Worm (Caenorhabditis elegans) whole organism, L2 larva: ENCODE data around the gene ZK1098.9.

Source experiments
- C34F6.9 ChIP-seq: fragments of 150-350 bp; optimal IDR thresholded peaks from 2 replicates; lab custom pipeline; 2014; ENCODE audit warnings: missing biosample characterization, missing genetic modification characterization
- F13H6.1 ChIP-seq: sonication (generic microtip); optimal IDR thresholded peaks from 2 replicates; lab custom pipeline; 2016; ENCODE audit warnings: missing genetic modification characterization, missing compliant biosample characterization
- R02D3.7 ChIP-seq: fragments of 150-350 bp; optimal IDR thresholded peaks from 2 replicates; lab custom pipeline; 2014; ENCODE audit warnings: missing biosample characterization, missing genetic modification characterization
- ZK546.5 ChIP-seq: sonication (generic microtip); optimal IDR thresholded peaks from 2 replicates; lab custom pipeline; 2017; ENCODE audit warnings: missing biosample characterization, missing genetic modification characterization
- aly-2 ChIP-seq: fragments of 150-350 bp; optimal IDR thresholded peaks from 2 replicates; lab custom pipeline; 2014; ENCODE audit warnings: missing biosample characterization, missing genetic modification characterization
- ama-1 ChIP-seq: fragments of 150-350 bp; optimal IDR thresholded peaks from 2 replicates; lab custom pipeline; 2018; ENCODE audit warnings: inconsistent platforms
- blmp-1 ChIP-seq: sonication (generic microtip); optimal IDR thresholded peaks from 2 replicates; lab custom pipeline; 2017; ENCODE audit warnings: missing genetic modification characterization, mild to moderate bottlenecking, missing compliant biosample characterization, antibody characterized with exemption, moderate library complexity; ENCODE audit not compliant: insufficient read depth
- crh-2 ChIP-seq: sonication (generic microtip); optimal IDR thresholded peaks from 2 replicates; lab custom pipeline; 2017; ENCODE audit warnings: missing biosample characterization, missing genetic modification characterization
- dmd-4 ChIP-seq: sonication (generic microtip); optimal IDR thresholded peaks from 2 replicates; lab custom pipeline; 2017; ENCODE audit warnings: missing biosample characterization, missing genetic modification characterization
- egl-27 ChIP-seq: sonication (generic microtip); optimal IDR thresholded peaks from 3 replicates; lab custom pipeline; 2017; ENCODE audit warnings: missing biosample characterization, missing genetic modification reagents, missing genetic modification characterization
- fos-1 ChIP-seq: fragments of 150-350 bp; optimal IDR thresholded peaks from 2 replicates; lab custom pipeline; 2014; ENCODE audit warnings: missing biosample characterization, missing genetic modification characterization
- gmeb-1 ChIP-seq: fragments of 150-350 bp; optimal IDR thresholded peaks from 2 replicates; lab custom pipeline; 2014; ENCODE audit warnings: missing biosample characterization, missing genetic modification characterization
- lin-11 ChIP-seq: fragments of 150-350 bp; sonication (generic microtip); optimal IDR thresholded peaks from 2 replicates; lab custom pipeline; 2014; ENCODE audit warnings: missing biosample characterization, missing genetic modification characterization, inconsistent platforms, mixed read lengths
- lin-13 ChIP-seq: fragments of 150-350 bp; optimal IDR thresholded peaks from 2 replicates; lab custom pipeline; 2014; ENCODE audit warnings: missing biosample characterization, missing genetic modification reagents, missing genetic modification characterization
- lsy-2 ChIP-seq, 2 experiments: fragments of 150-350 bp in 1 of 2; sonication (generic microtip) in 1 of 2; optimal IDR thresholded peaks; 2 replicates each; lab custom pipeline; 2014 to 2017; ENCODE audit warnings: missing biosample characterization in 2 of 2, missing genetic modification characterization in 2 of 2
- mab-5 ChIP-seq: fragments of 150-350 bp; optimal IDR thresholded peaks from 2 replicates; lab custom pipeline; 2014; ENCODE audit warnings: missing biosample characterization, missing genetic modification characterization
- mbf-1 ChIP-seq: sonication (generic microtip); optimal IDR thresholded peaks from 2 replicates; lab custom pipeline; 2017; ENCODE audit warnings: missing biosample characterization, missing genetic modification characterization
- mdl-1 ChIP-seq, 2 experiments: fragments of 150-350 bp in 1 of 2; sonication (generic microtip) in 1 of 2; optimal IDR thresholded peaks; 2 replicates each; lab custom pipeline; 2017; ENCODE audit warnings: missing biosample characterization in 2 of 2, missing genetic modification characterization in 2 of 2
- nhr-12 ChIP-seq: fragments of 150-350 bp; optimal IDR thresholded peaks from 2 replicates; lab custom pipeline; 2014; ENCODE audit warnings: missing biosample characterization, missing genetic modification characterization
- nhr-129 ChIP-seq: fragments of 150-350 bp; optimal IDR thresholded peaks from 2 replicates; lab custom pipeline; 2014; ENCODE audit warnings: missing biosample characterization, missing genetic modification characterization
- nhr-21 ChIP-seq: fragments of 150-350 bp; optimal IDR thresholded peaks from 2 replicates; lab custom pipeline; 2014; ENCODE audit warnings: missing biosample characterization, missing genetic modification characterization
- nhr-23 ChIP-seq: fragments of 150-350 bp; optimal IDR thresholded peaks from 2 replicates; lab custom pipeline; 2014; ENCODE audit warnings: missing biosample characterization, missing genetic modification reagents, missing genetic modification characterization
- nhr-237 ChIP-seq: fragments of 150-350 bp; optimal IDR thresholded peaks from 2 replicates; lab custom pipeline; 2014; ENCODE audit warnings: missing biosample characterization, missing genetic modification characterization
- nhr-6 ChIP-seq: fragments of 150-350 bp; optimal IDR thresholded peaks from 2 replicates; lab custom pipeline; 2014; ENCODE audit warnings: missing biosample characterization, missing genetic modification characterization
- skn-1 ChIP-seq: sonication (generic microtip); optimal IDR thresholded peaks from 2 replicates; lab custom pipeline; 2017; ENCODE audit warnings: missing biosample characterization, missing genetic modification characterization
- sma-3 ChIP-seq: sonication (generic microtip); optimal IDR thresholded peaks from 2 replicates; lab custom pipeline; 2016; ENCODE audit warnings: missing genetic modification reagents, missing genetic modification characterization, missing compliant biosample characterization
- sma-9 ChIP-seq, 2 experiments: fragments of 150-350 bp in 1 of 2; sonication (generic microtip) in 1 of 2; optimal IDR thresholded peaks; 2 replicates each; lab custom pipeline; 2014 to 2016; ENCODE audit warnings: missing genetic modification characterization in 2 of 2, mild to moderate bottlenecking in 1 of 2, missing biosample characterization in 1 of 2, missing compliant biosample characterization in 1 of 2, missing genetic modification reagents in 1 of 2, moderate library complexity in 1 of 2
- unc-55 ChIP-seq: fragments of 150-350 bp; sonication (generic microtip); optimal IDR thresholded peaks from 3 replicates; lab custom pipeline; 2014; ENCODE audit warnings: missing biosample characterization, missing genetic modification reagents, missing genetic modification characterization
- unc-62 ChIP-seq: fragments of 150-350 bp; optimal IDR thresholded peaks from 2 replicates; lab custom pipeline; 2014; ENCODE audit warnings: missing biosample characterization, missing genetic modification reagents, missing genetic modification characterization
- zag-1 ChIP-seq: fragments of 150-350 bp; optimal IDR thresholded peaks from 2 replicates; lab custom pipeline; 2014; ENCODE audit warnings: missing biosample characterization, missing genetic modification characterization
- ztf-4 ChIP-seq: fragments of 150-350 bp; optimal IDR thresholded peaks from 2 replicates; lab custom pipeline; 2014; ENCODE audit warnings: missing biosample characterization, missing genetic modification characterization

The ZK1098.9 gene

DNA sequence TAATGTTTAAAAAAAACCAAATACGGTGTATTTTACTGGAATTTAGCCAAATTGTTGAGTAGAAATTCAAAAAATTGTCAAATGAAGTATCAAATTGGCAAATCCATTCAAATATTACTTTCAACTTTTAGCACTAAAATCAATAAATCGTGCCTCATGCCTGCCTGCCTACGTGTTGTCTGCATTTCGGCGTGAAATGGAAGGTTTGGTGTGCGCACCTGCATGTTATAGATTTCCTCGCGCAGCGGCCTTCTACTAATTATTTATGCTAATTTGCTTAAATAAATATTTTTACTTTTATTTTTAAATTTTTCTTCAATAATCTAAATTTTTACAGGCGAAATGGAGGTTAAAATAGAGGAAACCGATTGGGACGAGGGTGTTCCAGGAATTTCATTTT is 15.4 kb upstream of the ZK1098.9 start, which contains the start of gene ZK1098.2:
ZK1098.2 (plus strand) TSS at position 336 of the 400 bp plus-strand sequence.
- TF ChIP-seq unc-55 (GFP tag; lab: Kevin White, UChicago) = peak; percentile 31
- TF ChIP-seq R02D3.7 (tag; lab: Kevin White, UChicago) = no peak
- no peak for TF ChIP-seq sma-9 (GFP tag; optimal IDR thresholded peaks at IDR 0.05; lab: Kevin White, UChicago)
- TF ChIP-seq sma-9 (tag; optimal IDR thresholded peaks at IDR 0.05; lab: Kevin White, UChicago) = no peak
- no peak for TF ChIP-seq nhr-12 (tag; lab: Kevin White, UChicago)
- peak in 1 of 2 experiments; percentile 56 for TF ChIP-seq lsy-2 (tag; optimal IDR thresholded peaks at IDR 0.05; lab: Kevin White, UChicago)
- peak; percentile 60 for TF ChIP-seq crh-2 (tag; lab: Kevin White, UChicago)
- no peak for TF ChIP-seq ZK546.5
- TF ChIP-seq blmp-1 (tag; lab: Kevin White, UChicago) = no peak
- peak; percentile 48 for TF ChIP-seq C34F6.9 (tag; lab: Kevin White, UChicago)

ce11 chrIII:9538655-9539155 is 5.5 kb upstream of the ZK1098.9 start, which contains the start of gene ZK1098.3:
Gene ZK1098.3, minus strand, starts transcription at chrIII:9538705.
- TF ChIP-seq skn-1 (no peak), unc-55 (GFP tag; lab: Kevin White, UChicago) (peak; percentile 51), lsy-2 (tag; optimal IDR thresholded peaks at IDR 0.05; lab: Kevin White, UChicago) (peak in 1 of 2 experiments; percentile 60), nhr-12 (tag; lab: Kevin White, UChicago) (no peak), C34F6.9 (tag; lab: Kevin White, UChicago) (peak; percentile 65), mab-5 (tag; lab: Kevin White, UChicago) (no peak), zag-1 (tag; lab: Kevin White, UChicago) (no peak), nhr-129 (tag; lab: Kevin White, UChicago) (no peak), sma-9 (GFP tag; optimal IDR thresholded peaks at IDR 0.05; lab: Kevin White, UChicago) (no peak), sma-9 (tag; optimal IDR thresholded peaks at IDR 0.05; lab: Kevin White, UChicago) (no peak), unc-62 (no peak), ama-1 (lab: Kevin White, UChicago) (no peak), fos-1 (no peak), lin-13 (GFP tag; lab: Kevin White, UChicago) (peak; percentile 16)

ce11 chrIII:9542280-9542679 is 1.9 kb upstream of the ZK1098.9 start, which contains the start of gene mut-7:
Gene mut-7, minus strand, starts transcription at chrIII:9542380.
- TF ChIP-seq mbf-1 (tag; lab: Kevin White, UChicago) (no peak), F13H6.1 (no peak), lin-11 (tag; lab: Kevin White, UChicago) (no peak), aly-2 (tag; lab: Kevin White, UChicago) (no peak), mdl-1 (tag; optimal IDR thresholded peaks at IDR 0.05; lab: Kevin White, UChicago) (no peak), mab-5 (tag; lab: Kevin White, UChicago) (no peak), fos-1 (no peak), nhr-129 (tag; lab: Kevin White, UChicago) (no peak), blmp-1 (tag; lab: Kevin White, UChicago) (no peak), dmd-4 (tag; lab: Kevin White, UChicago) (no peak), lin-13 (GFP tag; lab: Kevin White, UChicago) (no peak), nhr-23 (tag; lab: Kevin White, UChicago) (no peak), sma-3 (no peak)

DNA sequence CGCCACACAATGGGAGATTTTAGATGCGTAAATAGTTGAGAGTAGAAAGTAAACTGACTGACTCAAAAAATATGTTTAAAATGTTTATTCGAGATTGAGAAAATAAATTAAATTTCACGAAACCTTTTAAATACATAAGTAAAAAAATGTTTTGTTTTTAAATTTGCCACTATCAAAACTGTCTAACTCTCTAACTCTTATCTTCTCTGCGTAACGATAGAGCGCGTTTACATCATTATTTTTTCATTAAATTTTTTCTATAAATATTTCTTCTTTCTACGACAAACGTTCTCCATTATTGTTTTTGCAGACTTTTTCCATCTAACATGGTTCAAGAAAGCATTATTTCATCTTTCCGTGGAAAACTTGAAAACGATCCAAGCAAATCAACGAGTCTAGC is 1.4 kb upstream of the ZK1098.9 start, which contains the start of gene eif-2Balpha:
eif-2Balpha (plus strand) TSS at position 304 of the 400 bp plus-strand sequence.
- no peak for TF ChIP-seq nhr-6
- TF ChIP-seq unc-55 (GFP tag; lab: Kevin White, UChicago) = peak; percentile 89
- TF ChIP-seq nhr-21 (tag; lab: Kevin White, UChicago) = no peak
- TF ChIP-seq lsy-2 (tag; optimal IDR thresholded peaks at IDR 0.05; lab: Kevin White, UChicago) = peak; percentile 32 to 83
- TF ChIP-seq sma-9 (GFP tag; optimal IDR thresholded peaks at IDR 0.05; lab: Kevin White, UChicago) = no peak
- no peak for TF ChIP-seq sma-9 (tag; optimal IDR thresholded peaks at IDR 0.05; lab: Kevin White, UChicago)
- peak; percentile 16 for TF ChIP-seq crh-2 (tag; lab: Kevin White, UChicago)
- peak; percentile 51 for TF ChIP-seq gmeb-1 (tag; lab: Kevin White, UChicago)
- peak; percentile 83 for TF ChIP-seq C34F6.9 (tag; lab: Kevin White, UChicago)

ce11 chrIII:9544820-9545219 is 595 bp downstream of the ZK1098.9 start, which contains the start of gene ZK1098.12:
Gene ZK1098.12, plus strand, starts transcription at chrIII:9545120.
- no peak for TF ChIP-seq ztf-4 (tag; lab: Kevin White, UChicago)
- TF ChIP-seq nhr-237 (tag; lab: Kevin White, UChicago) = no peak
- TF ChIP-seq lsy-2 (tag; optimal IDR thresholded peaks at IDR 0.05; lab: Kevin White, UChicago) = peak in 1 of 2 experiments; percentile 14
- TF ChIP-seq egl-27 (tag; lab: Kevin White, UChicago) = no peak
- TF ChIP-seq dmd-4 (tag; lab: Kevin White, UChicago) = no peak
